Worm (Caenorhabditis elegans) whole organism, mixed stage, embryonic: ENCODE results near the gene srw-16.
"Not testable (repeated sequence)": the region's sequence is repeated elsewhere in the genome, so short reads cannot be mapped to it uniquely, and the experiment has no call there.

ENCODE experiments used
- M03D4.4 ChIP-seq: sonication (generic microtip); optimal IDR thresholded peaks from 2 replicates; lab custom pipeline; 2017; ENCODE audit warnings: mild to moderate bottlenecking, missing genetic modification characterization, missing compliant biosample characterization
- bed-3 ChIP-seq: fragments of 200-800 bp; sonication (Bioruptor generic); optimal IDR thresholded peaks from 3 replicates; lab custom pipeline; 2018; ENCODE audit warnings: mild to moderate bottlenecking, missing genetic modification characterization, moderate library complexity, missing compliant biosample characterization
- blmp-1 ChIP-seq: fragments of 150-350 bp; optimal IDR thresholded peaks from 2 replicates; lab custom pipeline; 2014; ENCODE audit warnings: missing biosample characterization, missing genetic modification characterization
- ceh-43 ChIP-seq: fragments of 200-800 bp; sonication (Bioruptor generic); optimal IDR thresholded peaks from 2 replicates; lab custom pipeline; 2018; ENCODE audit warnings: mild to moderate bottlenecking, missing genetic modification characterization, moderate library complexity, missing compliant biosample characterization
- ceh-83 ChIP-seq: fragments of 200-800 bp; sonication (Bioruptor generic); optimal IDR thresholded peaks from 2 replicates; lab custom pipeline; 2018; ENCODE audit warnings: mild to moderate bottlenecking, missing genetic modification characterization, missing compliant biosample characterization
- ces-1 ChIP-seq: fragments of 150-350 bp; optimal IDR thresholded peaks from 2 replicates; lab custom pipeline; 2014; ENCODE audit warnings: missing biosample characterization, missing genetic modification reagents, missing genetic modification characterization
- elt-1 ChIP-seq: sonication (generic microtip); optimal IDR thresholded peaks from 2 replicates; lab custom pipeline; 2017; ENCODE audit warnings: missing genetic modification characterization, mild to moderate bottlenecking, missing compliant biosample characterization, antibody characterized with exemption, moderate library complexity, borderline replicate concordance; ENCODE audit not compliant: insufficient read depth
- flh-1 ChIP-seq: fragments of 200-800 bp; sonication (Bioruptor generic); optimal IDR thresholded peaks from 2 replicates; lab custom pipeline; 2018; ENCODE audit warnings: mild to moderate bottlenecking, missing genetic modification characterization, moderate library complexity, missing compliant biosample characterization
- ham-2 ChIP-seq: fragments of 200-800 bp; sonication (Bioruptor generic); optimal IDR thresholded peaks from 2 replicates; lab custom pipeline; 2018; ENCODE audit warnings: mild to moderate bottlenecking, missing genetic modification characterization, missing compliant biosample characterization
- hlh-1 ChIP-seq: fragments of 150-350 bp; optimal IDR thresholded peaks from 2 replicates; lab custom pipeline; 2014; ENCODE audit warnings: missing biosample characterization, missing genetic modification reagents, missing genetic modification characterization
- lin-13 ChIP-seq: fragments of 150-350 bp; optimal IDR thresholded peaks from 2 replicates; lab custom pipeline; 2014; ENCODE audit warnings: missing biosample characterization, missing genetic modification characterization
- lin-32 ChIP-seq: fragments of 200-800 bp; sonication (Bioruptor generic); optimal IDR thresholded peaks from 2 replicates; lab custom pipeline; 2018; ENCODE audit warnings: mild to moderate bottlenecking, missing genetic modification characterization, missing compliant biosample characterization
- lsy-2 ChIP-seq: fragments of 150-350 bp; optimal IDR thresholded peaks from 2 replicates; lab custom pipeline; 2014; ENCODE audit warnings: missing biosample characterization, missing genetic modification characterization
- mep-1 ChIP-seq: fragments of 150-350 bp; optimal IDR thresholded peaks from 2 replicates; lab custom pipeline; 2017; ENCODE audit warnings: missing biosample characterization, missing genetic modification reagents, missing genetic modification characterization, inconsistent platforms
- mls-2 ChIP-seq: sonication (generic microtip); optimal IDR thresholded peaks from 2 replicates; lab custom pipeline; 2016; ENCODE audit warnings: mild to moderate bottlenecking, missing genetic modification characterization, moderate library complexity, missing compliant biosample characterization
- nhr-12 ChIP-seq: fragments of 150-350 bp; optimal IDR thresholded peaks from 2 replicates; lab custom pipeline; 2014; ENCODE audit warnings: missing biosample characterization, missing genetic modification characterization
- nhr-2 ChIP-seq: fragments of 150-350 bp; optimal IDR thresholded peaks from 2 replicates; lab custom pipeline; 2014; ENCODE audit warnings: missing biosample characterization, missing genetic modification characterization
- nhr-237 ChIP-seq: fragments of 150-350 bp; optimal IDR thresholded peaks from 2 replicates; lab custom pipeline; 2014; ENCODE audit warnings: missing biosample characterization, missing genetic modification characterization
- nhr-28 ChIP-seq: fragments of 150-350 bp; optimal IDR thresholded peaks from 2 replicates; lab custom pipeline; 2014; ENCODE audit warnings: missing biosample characterization, missing genetic modification characterization
- nhr-76 ChIP-seq: sonication (generic microtip); optimal IDR thresholded peaks from 2 replicates; lab custom pipeline; 2017; ENCODE audit warnings: missing biosample characterization, missing genetic modification characterization
- pha-4 ChIP-seq: fragments of 150-350 bp; optimal IDR thresholded peaks from 2 replicates; lab custom pipeline; 2018; ENCODE audit warnings: missing biosample characterization, missing genetic modification reagents, missing genetic modification characterization
- sem-2 ChIP-seq: fragments of 200-800 bp; sonication (Bioruptor generic); optimal IDR thresholded peaks from 2 replicates; lab custom pipeline; 2018; ENCODE audit warnings: mild to moderate bottlenecking, missing genetic modification characterization, missing compliant biosample characterization
- snpc-4 ChIP-seq: fragments of 150-350 bp; optimal IDR thresholded peaks from 2 replicates; lab custom pipeline; 2014; ENCODE audit warnings: missing biosample characterization, missing genetic modification characterization
- sptf-1 ChIP-seq: sonication (generic microtip); optimal IDR thresholded peaks from 2 replicates; lab custom pipeline; 2017; ENCODE audit warnings: mild to moderate bottlenecking, missing genetic modification characterization, moderate library complexity, missing compliant biosample characterization
- tbx-8 ChIP-seq: fragments of 200-800 bp; sonication (Bioruptor generic); optimal IDR thresholded peaks from 2 replicates; lab custom pipeline; 2018; ENCODE audit warnings: mild to moderate bottlenecking, missing genetic modification characterization, moderate library complexity, missing compliant biosample characterization
- unc-120 ChIP-seq: sonication (generic microtip); optimal IDR thresholded peaks from 2 replicates; lab custom pipeline; 2017; ENCODE audit warnings: missing genetic modification characterization, missing compliant biosample characterization; ENCODE audit not compliant: poor library complexity, severe bottlenecking
- unc-39 ChIP-seq: fragments of 150-350 bp; optimal IDR thresholded peaks from 2 replicates; lab custom pipeline; 2014; ENCODE audit warnings: missing biosample characterization, missing genetic modification characterization
- unc-62 ChIP-seq: fragments of 150-350 bp; optimal IDR thresholded peaks from 2 replicates; lab custom pipeline; 2014; ENCODE audit warnings: missing biosample characterization, missing genetic modification reagents, missing genetic modification characterization
- zip-8 ChIP-seq: fragments of 150-350 bp; optimal IDR thresholded peaks from 2 replicates; lab custom pipeline; 2014; ENCODE audit warnings: missing biosample characterization, missing genetic modification characterization
- ztf-11 ChIP-seq: fragments of 150-350 bp; optimal IDR thresholded peaks from 2 replicates; lab custom pipeline; 2014; ENCODE audit warnings: missing biosample characterization, missing genetic modification characterization

srw-16 gene

DNA sequence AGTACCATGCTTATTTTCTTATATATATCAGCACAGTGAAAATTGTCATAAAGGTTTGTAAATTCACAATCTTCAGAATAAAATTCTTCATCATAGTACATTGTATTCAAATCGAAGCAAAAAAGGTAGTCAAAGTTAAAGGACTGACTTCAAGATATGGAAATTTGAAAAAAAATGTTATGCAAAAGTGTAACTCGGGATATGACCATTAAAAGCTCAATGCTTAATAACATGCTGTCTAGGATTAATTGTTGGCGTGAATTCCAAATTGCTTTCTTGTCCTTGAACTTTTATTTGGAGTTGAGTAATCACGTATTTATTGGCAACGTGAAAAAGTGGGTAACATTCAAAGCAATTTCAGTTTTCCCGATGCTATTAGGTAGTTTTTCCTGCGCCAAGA, at the start of gene srw-16:
Gene srw-16 (minus strand): TSS at position 101 of the 400 bp plus-strand sequence.
- no peak for TF ChIP-seq snpc-4
- no peak for TF ChIP-seq bed-3 (GFP tag; lab: Kevin White, UChicago)
- no peak for TF ChIP-seq mls-2 (tag; lab: Kevin White, UChicago)
- TF ChIP-seq unc-62 (GFP tag; lab: Kevin White, UChicago): no peak
- no peak for TF ChIP-seq ceh-43 (GFP tag; lab: Kevin White, UChicago)
- no peak for TF ChIP-seq sem-2 (GFP tag; lab: Kevin White, UChicago)

- TF ChIP-seq lin-13 (tag; lab: Kevin White, UChicago) (no peak), tbx-8 (no peak), nhr-2 (tag; lab: Kevin White, UChicago) (no peak), pha-4 (no peak), sptf-1 (tag; lab: Kevin White, UChicago) (no peak), hlh-1 (no peak), elt-1 (tag; lab: Kevin White, UChicago) (no peak), nhr-12 (tag; lab: Kevin White, UChicago) (no peak), blmp-1 (tag; lab: Kevin White, UChicago) (no peak), ham-2 (GFP tag; lab: Kevin White, UChicago) (no peak), lin-32 (no peak)
Measured at ce11 chrV:15323417-15323816, 48.8 kb upstream of the srw-16 start.

DNA sequence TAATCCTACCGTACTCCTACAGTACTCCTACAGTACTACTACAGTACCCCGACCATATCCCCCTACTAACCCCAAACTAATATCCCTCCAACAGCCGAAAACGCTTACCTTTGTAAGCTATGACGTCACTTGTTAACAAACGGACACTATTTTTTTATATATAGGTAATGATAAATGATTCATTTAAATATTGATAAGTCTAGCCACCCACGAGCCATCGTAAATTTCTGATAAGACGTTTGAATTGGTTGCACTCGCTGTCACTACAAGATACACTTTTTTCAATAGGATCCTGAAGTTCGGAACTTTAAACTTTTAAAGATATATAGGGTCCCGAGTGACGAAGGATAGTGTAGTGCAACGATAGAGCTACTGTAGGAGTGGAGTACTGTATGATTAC, 48.0 kb upstream of the srw-16 start, which contains the start of gene nhr-247:
Gene nhr-247 (plus strand): TSS at position 330 of the 400 bp plus-strand sequence.
- not testable (repeated sequence) for TF ChIP-seq ces-1 (GFP tag; lab: Kevin White, UChicago); flh-1; M03D4.4

ce11 chrV:15318638-15319037, 44.0 kb upstream of the srw-16 start, which contains the start of gene nhr-291:
Gene nhr-291, plus strand, starts transcription at chrV:15318961.
- TF ChIP-seq bed-3 (GFP tag; lab: Kevin White, UChicago): no peak
- TF ChIP-seq nhr-28 (tag; lab: Kevin White, UChicago): no peak
- TF ChIP-seq sem-2 (GFP tag; lab: Kevin White, UChicago): no peak
- no peak for TF ChIP-seq ceh-83 (GFP tag; lab: Kevin White, UChicago)
- no peak for TF ChIP-seq nhr-237 (tag; lab: Kevin White, UChicago)
- TF ChIP-seq mep-1: no peak
- TF ChIP-seq hlh-1: no peak
- no peak for TF ChIP-seq elt-1 (tag; lab: Kevin White, UChicago)
- no peak for TF ChIP-seq ces-1 (GFP tag; lab: Kevin White, UChicago)
- TF ChIP-seq, all 35 proteins: peak for 0

- TF ChIP-seq tbx-8: no peak
- no peak for TF ChIP-seq ceh-43 (GFP tag; lab: Kevin White, UChicago)
- TF ChIP-seq ces-1 (GFP tag; lab: Kevin White, UChicago): no peak
- no peak for TF ChIP-seq hlh-1
- TF ChIP-seq zip-8: no peak
- no peak for TF ChIP-seq unc-120
- TF ChIP-seq nhr-76 (tag; lab: Kevin White, UChicago): no peak
- TF ChIP-seq nhr-237 (tag; lab: Kevin White, UChicago): no peak
- no peak for TF ChIP-seq ceh-83 (GFP tag; lab: Kevin White, UChicago)
- TF ChIP-seq lsy-2 (tag; lab: Kevin White, UChicago): no peak
- TF ChIP-seq nhr-2 (tag; lab: Kevin White, UChicago): no peak
- TF ChIP-seq nhr-12 (tag; lab: Kevin White, UChicago): no peak
Measured at ce11 chrV:15315827-15316527, 41.3 kb upstream of the srw-16 start, which contains the start of the genes srt-22 and nhr-246. Gene srt-22, minus strand, starts transcription at chrV:15315927. Gene nhr-246, plus strand, starts transcription at chrV:15316477.

ce11 chrV:15313529-15313928, 38.9 kb upstream of the srw-16 start:
- TF ChIP-seq unc-39 (tag; lab: Kevin White, UChicago) (no peak), lsy-2 (tag; lab: Kevin White, UChicago) (no peak), zip-8 (no peak), M03D4.4 (no peak), unc-120 (no peak), ztf-11 (tag; lab: Kevin White, UChicago) (no peak), bed-3 (GFP tag; lab: Kevin White, UChicago) (no peak), ham-2 (GFP tag; lab: Kevin White, UChicago) (no peak)
